Fruit fly (Drosophila melanogaster): ENCODE measurements around the gene Epp.
A peak's percentile ranks its signal among the peaks of the same experiment; 100 is the strongest.

DNA sequence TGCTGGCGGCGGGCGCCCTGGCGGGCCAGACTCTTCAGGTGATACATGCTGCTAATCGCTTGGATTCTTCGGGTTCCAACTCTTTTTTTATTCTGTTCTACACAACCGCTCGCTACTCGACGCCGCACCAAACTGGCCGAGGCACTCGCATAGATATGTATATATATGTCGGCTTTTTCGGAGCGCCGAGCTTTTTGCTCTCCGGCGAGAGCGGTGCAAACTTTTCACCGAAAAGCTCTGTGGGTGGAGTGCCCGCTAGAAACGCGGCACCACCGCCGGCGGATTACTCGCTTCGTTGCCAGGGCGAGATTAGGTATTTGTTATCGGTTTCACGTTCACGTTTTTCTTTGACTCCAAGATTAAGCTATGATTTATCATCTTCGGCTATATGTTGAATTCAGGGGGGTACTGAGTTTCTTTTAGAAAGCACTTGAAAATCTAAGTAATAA, 49.7 kb downstream of the Epp start, which contains the start of gene Gdh:
- TF ChIP-seq dl (GFP tag; optimal IDR thresholded peaks at IDR 0.05; ENCODE audit: insufficient read depth in 1 of 2, partially characterized antibody in 2 of 2): peak; percentile 42 to 76
- no peak for TF ChIP-seq lola (GFP tag; optimal IDR thresholded peaks at IDR 0.05)
- no peak for TF ChIP-seq dsf (GFP tag; optimal IDR thresholded peaks at IDR 0.05; ENCODE audit: borderline replicate concordance)
- no peak for TF ChIP-seq Dfd (GFP tag; optimal IDR thresholded peaks at IDR 0.05)
- no peak for TF ChIP-seq Vsx2 (GFP tag; optimal IDR thresholded peaks at IDR 0.05; ENCODE audit: partially characterized antibody)
- TF ChIP-seq tai (GFP tag; optimal IDR thresholded peaks at IDR 0.05): no peak
- TF ChIP-seq Abd-B (GFP tag; optimal IDR thresholded peaks at IDR 0.05): no peak
- no peak for TF ChIP-seq Myc (optimal IDR thresholded peaks at IDR 0.05)
- TF ChIP-seq h (GFP tag; optimal IDR thresholded peaks at IDR 0.05): peak; percentile 33
- TF ChIP-seq usp (GFP tag; optimal IDR thresholded peaks at IDR 0.05): no peak
- TF ChIP-seq sage (GFP tag; optimal IDR thresholded peaks at IDR 0.05): no peak

Data from whole organism, wandering third instar larva.